Worm (Caenorhabditis elegans) whole organism, early embryonic: ENCODE data around the gene col-144.

Experiments used
- aly-1 ChIP-seq: sonication (generic microtip); optimal IDR thresholded peaks from 2 replicates; lab custom pipeline; 2016; ENCODE audit warnings: missing genetic modification characterization, missing compliant biosample characterization
- ama-1 ChIP-seq: fragments of 150-350 bp; optimal IDR thresholded peaks from 2 replicates; lab custom pipeline; 2014
- flt-1 ChIP-seq: fragments of 200-800 bp; sonication (Bioruptor generic); IDR thresholded peaks from 2 replicates; pipeline ENCODE4 v1.3.6; 2022; ENCODE audit warnings: missing genetic modification characterization, missing compliant biosample characterization
- hmg-4 ChIP-seq: fragments of 200-800 bp; sonication (Bioruptor generic); optimal IDR thresholded peaks from 2 replicates; lab custom pipeline; 2018; ENCODE audit warnings: mild to moderate bottlenecking, missing genetic modification characterization, missing compliant biosample characterization
- hnd-1 ChIP-seq: sonication (generic microtip); optimal IDR thresholded peaks from 2 replicates; lab custom pipeline; 2016; ENCODE audit warnings: missing genetic modification characterization, missing compliant biosample characterization
- sea-1 ChIP-seq: fragments of 200-800 bp; sonication (Bioruptor generic); conservative IDR thresholded peaks from 2 replicates; pipeline ENCODE4 v1.3.6; 2022; ENCODE audit warnings: missing genetic modification characterization, missing compliant biosample characterization
- tbx-37 ChIP-seq: fragments of 200-800 bp; sonication (Bioruptor generic); conservative IDR thresholded peaks from 2 replicates; pipeline ENCODE4 v1.3.6; 2022; ENCODE audit warnings: missing genetic modification reagents, missing genetic modification characterization, missing compliant biosample characterization

DNA sequence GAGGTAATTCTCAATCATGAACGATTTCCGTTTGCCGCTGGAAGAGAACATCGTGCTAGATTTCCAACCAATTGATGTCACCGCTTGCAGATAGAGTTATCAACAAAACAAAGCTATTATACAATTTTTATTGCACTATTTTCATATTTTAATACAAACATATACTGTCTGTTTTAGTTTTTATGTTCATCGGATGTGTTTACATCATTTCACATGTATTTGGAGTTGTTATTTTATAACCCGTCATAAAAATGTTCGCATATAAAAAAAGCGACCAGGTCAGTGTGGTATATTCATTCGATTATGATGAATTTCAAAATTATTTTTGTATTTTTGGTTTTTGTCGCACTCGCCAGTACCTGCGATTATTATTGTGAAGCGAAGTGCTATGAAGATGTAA lies 37.3 kb downstream of the col-144 start, which contains the start of gene F21C10.11:
- TF ChIP-seq hnd-1 (tag; lab: Kevin White, UChicago) (no peak), aly-1 (tag; lab: Kevin White, UChicago) (no peak), ama-1 (no peak), flt-1 (GFP tag; lab: Robert Waterston, UW) (no peak), hmg-4 (no peak), sea-1 (GFP tag; lab: Robert Waterston, UW) (no peak), tbx-37 (GFP tag; lab: Robert Waterston, UW) (no peak)
